Worm (Caenorhabditis elegans) whole organism, L4 larva: ENCODE results near the gene F49C12.2.
"Not testable (repeated sequence)": the region's sequence is repeated elsewhere in the genome, so short reads cannot be mapped to it uniquely, and the experiment has no call there.

Experiments used
- T20F7.1 ChIP-seq: fragments of 200-800 bp; sonication (Bioruptor generic); optimal IDR thresholded peaks from 2 replicates; lab custom pipeline; 2018; ENCODE audit warnings: mild to moderate bottlenecking, missing genetic modification characterization, missing compliant biosample characterization
- Y48G9A.11 ChIP-seq: fragments of 200-800 bp; sonication (Bioruptor generic); IDR thresholded peaks from 2 replicates; pipeline ENCODE4 v1.3.6; 2022; ENCODE audit warnings: missing genetic modification reagents, missing genetic modification characterization, missing compliant biosample characterization
- ZK546.5 ChIP-seq, 2 experiments: sonication (generic microtip); optimal IDR thresholded peaks; 2 replicates each; lab custom pipeline; 2017; ENCODE audit warnings: missing biosample characterization in 2 of 2, missing genetic modification characterization in 2 of 2
- aha-1 ChIP-seq: fragments of 150-350 bp; peaks from one replicate; lab custom pipeline; 2014; ENCODE audit warnings: missing biosample characterization, missing genetic modification characterization
- ceh-28 ChIP-seq: fragments of 150-350 bp; optimal IDR thresholded peaks from 2 replicates; lab custom pipeline; 2014; ENCODE audit warnings: missing biosample characterization, missing genetic modification reagents, missing genetic modification characterization
- ceh-82 ChIP-seq: sonication (generic microtip); optimal IDR thresholded peaks from 2 replicates; lab custom pipeline; 2017; ENCODE audit warnings: missing biosample characterization, missing genetic modification characterization
- cey-2 ChIP-seq: sonication (generic microtip); optimal IDR thresholded peaks from 3 replicates; lab custom pipeline; 2017; ENCODE audit warnings: missing genetic modification characterization, mild to moderate bottlenecking, missing compliant biosample characterization, antibody characterized with exemption, borderline replicate concordance; ENCODE audit not compliant: insufficient read depth
- ctbp-1 ChIP-seq: fragments of 200-800 bp; sonication (Bioruptor generic); IDR thresholded peaks from 2 replicates; pipeline ENCODE4 v1.3.6; 2022; ENCODE audit warnings: missing genetic modification reagents, missing genetic modification characterization, missing compliant biosample characterization
- daf-12 ChIP-seq: fragments of 150-350 bp; optimal IDR thresholded peaks from 2 replicates; lab custom pipeline; 2014; ENCODE audit warnings: missing biosample characterization, missing genetic modification reagents, missing genetic modification characterization
- daf-16 ChIP-seq, 3 experiments: sonication (generic microtip); optimal IDR thresholded peaks; 2 replicates each; lab custom pipeline; 2016 to 2017; ENCODE audit warnings: missing genetic modification characterization in 3 of 3, missing genetic modification reagents in 3 of 3, mild to moderate bottlenecking in 2 of 3, missing compliant biosample characterization in 2 of 3, missing biosample characterization in 1 of 3, moderate library complexity in 1 of 3
- dpl-1 ChIP-seq: fragments of 150-350 bp; optimal IDR thresholded peaks from 2 replicates; lab custom pipeline; 2014; ENCODE audit warnings: missing biosample characterization, missing genetic modification reagents, missing genetic modification characterization
- dve-1 ChIP-seq: sonication (generic microtip); optimal IDR thresholded peaks from 2 replicates; lab custom pipeline; 2017; ENCODE audit warnings: antibody characterized with exemption, mild to moderate bottlenecking, missing genetic modification characterization, missing compliant biosample characterization; ENCODE audit not compliant: insufficient read depth
- egl-27 ChIP-seq: sonication (generic microtip); optimal IDR thresholded peaks from 3 replicates; lab custom pipeline; 2017; ENCODE audit warnings: missing biosample characterization, missing genetic modification reagents, missing genetic modification characterization
- fkh-10 ChIP-seq: fragments of 150-350 bp; optimal IDR thresholded peaks from 2 replicates; lab custom pipeline; 2014; ENCODE audit warnings: missing biosample characterization, missing genetic modification reagents, missing genetic modification characterization
- fos-1 ChIP-seq: fragments of 150-350 bp; optimal IDR thresholded peaks from 2 replicates; lab custom pipeline; 2014; ENCODE audit warnings: missing biosample characterization, missing genetic modification characterization
- hlh-11 ChIP-seq: fragments of 200-800 bp; sonication (Bioruptor generic); optimal IDR thresholded peaks from 2 replicates; lab custom pipeline; 2018; ENCODE audit warnings: mild to moderate bottlenecking, missing genetic modification characterization, missing compliant biosample characterization
- lin-38 ChIP-seq: fragments of 200-800 bp; sonication (Bioruptor generic); IDR thresholded peaks from 2 replicates; pipeline ENCODE4 v1.3.6; 2022; ENCODE audit warnings: missing genetic modification reagents, missing genetic modification characterization, missing compliant biosample characterization
- lsy-2 ChIP-seq, 2 experiments: fragments of 150-350 bp in 1 of 2; sonication (generic microtip) in 1 of 2; optimal IDR thresholded peaks; 2 replicates each; lab custom pipeline; 2014 to 2017; ENCODE audit warnings: missing biosample characterization in 2 of 2, missing genetic modification characterization in 2 of 2
- madf-9 ChIP-seq: fragments of 200-800 bp; sonication (Bioruptor generic); conservative IDR thresholded peaks from 2 replicates; pipeline ENCODE4 v1.3.6; 2022; ENCODE audit warnings: missing genetic modification reagents, missing genetic modification characterization, missing compliant biosample characterization
- mdl-1 ChIP-seq, 2 experiments: fragments of 150-350 bp in 1 of 2; sonication (generic microtip) in 1 of 2; optimal IDR thresholded peaks; 2 replicates each; lab custom pipeline; 2014 to 2017; ENCODE audit warnings: missing biosample characterization in 2 of 2, missing genetic modification characterization in 2 of 2
- mep-1 ChIP-seq: fragments of 150-350 bp; sonication (generic microtip); optimal IDR thresholded peaks from 3 replicates; lab custom pipeline; 2014; ENCODE audit warnings: missing biosample characterization, missing genetic modification characterization
- mes-2 ChIP-seq: sonication (generic microtip); optimal IDR thresholded peaks from 2 replicates; lab custom pipeline; 2016; ENCODE audit warnings: missing genotype, mild to moderate bottlenecking, missing genetic modification characterization, missing compliant biosample characterization; ENCODE audit not compliant: poor library complexity, severe bottlenecking
- nhr-102 ChIP-seq: sonication (generic microtip); optimal IDR thresholded peaks from 2 replicates; lab custom pipeline; 2016; ENCODE audit warnings: mild to moderate bottlenecking, missing genetic modification characterization, moderate library complexity, missing compliant biosample characterization
- pha-4 ChIP-seq, 2 experiments: fragments of 150-350 bp in 1 of 2; fragments of 200-800 bp in 1 of 2; sonication (Bioruptor generic) in 1 of 2; IDR thresholded peaks in 1 of 2; optimal IDR thresholded peaks in 1 of 2; 2 replicates each; pipeline versions ENCODE4 v1.3.6 to Lab custom; 2014 to 2022; ENCODE audit warnings: missing genetic modification characterization in 2 of 2, missing genetic modification reagents in 2 of 2, missing biosample characterization in 1 of 2, missing compliant biosample characterization in 1 of 2
- php-3 ChIP-seq: fragments of 200-800 bp; sonication (Bioruptor generic); IDR thresholded peaks from 2 replicates; pipeline ENCODE4 v1.3.6; 2022; ENCODE audit warnings: missing genetic modification reagents, missing genetic modification characterization, missing compliant biosample characterization
- rbr-2 ChIP-seq: sonication (generic microtip); optimal IDR thresholded peaks from 2 replicates; lab custom pipeline; 2016; ENCODE audit warnings: missing genotype, missing genetic modification characterization, missing compliant biosample characterization
- saeg-2 ChIP-seq: fragments of 200-800 bp; sonication (Bioruptor generic); IDR thresholded peaks from 2 replicates; pipeline ENCODE4 v1.3.6; 2022; ENCODE audit warnings: missing genetic modification reagents, missing genetic modification characterization, missing compliant biosample characterization
- sdz-12 ChIP-seq: fragments of 200-800 bp; sonication (Bioruptor generic); optimal IDR thresholded peaks from 2 replicates; lab custom pipeline; 2018; ENCODE audit warnings: mild to moderate bottlenecking, missing genetic modification characterization, missing compliant biosample characterization
- snpc-1.2 ChIP-seq: fragments of 200-800 bp; sonication (Bioruptor generic); IDR thresholded peaks from 2 replicates; pipeline ENCODE4 v1.3.6; 2022; ENCODE audit warnings: missing genetic modification reagents, missing genetic modification characterization, missing compliant biosample characterization
- spr-3 ChIP-seq: fragments of 200-800 bp; sonication (Bioruptor generic); optimal IDR thresholded peaks from 2 replicates; lab custom pipeline; 2018; ENCODE audit warnings: mild to moderate bottlenecking, missing genetic modification characterization, missing compliant biosample characterization
- tra-1 ChIP-seq: fragments of 200-800 bp; sonication (Bioruptor generic); IDR thresholded peaks from 2 replicates; pipeline ENCODE4 v1.3.6; 2022; ENCODE audit warnings: missing genetic modification reagents, missing genetic modification characterization, missing compliant biosample characterization
- unc-130 ChIP-seq: sonication (generic microtip); optimal IDR thresholded peaks from 2 replicates; lab custom pipeline; 2016; ENCODE audit warnings: missing genetic modification reagents, missing genetic modification characterization, missing compliant biosample characterization
- unc-62 ChIP-seq, 3 experiments: fragments of 150-350 bp in 1 of 3; sonication (generic microtip); optimal IDR thresholded peaks in 2 of 3; peaks in 1 of 3; 1 replicate in 1 of 3; 2 replicates in 2 of 3; lab custom pipeline; 2014 to 2017; ENCODE audit warnings: missing biosample characterization in 3 of 3, missing genetic modification characterization in 3 of 3, missing genetic modification reagents in 3 of 3, missing genotype in 1 of 3
- zfp-2 ChIP-seq: sonication (generic microtip); optimal IDR thresholded peaks from 2 replicates; lab custom pipeline; 2016; ENCODE audit warnings: mild to moderate bottlenecking, missing genetic modification characterization, missing compliant biosample characterization
- zip-11 ChIP-seq: fragments of 200-800 bp; sonication (Bioruptor generic); IDR thresholded peaks from 2 replicates; pipeline ENCODE4 v1.3.6; 2022; ENCODE audit warnings: missing genetic modification characterization, missing compliant biosample characterization

The F49C12.2 gene

DNA sequence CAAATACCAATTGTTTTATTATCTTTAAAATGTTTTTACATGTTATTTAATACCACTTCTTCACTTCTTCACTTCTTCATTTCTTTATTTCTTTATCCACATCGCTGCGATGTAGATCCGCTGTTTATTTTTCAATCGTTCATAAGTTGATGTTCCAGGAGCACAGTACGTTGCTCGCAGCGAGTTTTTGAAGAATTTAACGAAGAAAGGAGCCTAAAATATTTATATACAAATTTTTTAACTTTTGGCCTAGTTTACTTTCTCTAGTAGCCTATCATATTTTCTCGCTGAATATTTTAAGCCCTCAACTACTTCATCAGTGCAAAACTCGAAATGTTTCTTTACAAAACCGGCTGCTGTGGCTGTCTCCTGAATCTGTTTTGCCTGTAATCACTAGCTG is 19.1 kb upstream of the F49C12.2 start:
- TF ChIP-seq ceh-28 (tag; lab: Kevin White, UChicago) (no peak), unc-62 (GFP tag; optimal IDR thresholded peaks at IDR 0.05 in 1 of 2; lab: Kevin White, UChicago) (no peak), unc-62 (tag; optimal IDR thresholded peaks at IDR 0.05; lab: Kevin White, UChicago) (no peak), fos-1 (tag; lab: Kevin White, UChicago) (no peak), mes-2 (no peak), saeg-2 (no peak), mep-1 (tag; lab: Kevin White, UChicago) (no peak), tra-1 (GFP tag; lab: Robert Waterston, UW) (no peak), zip-11 (GFP tag; lab: Robert Waterston, UW) (no peak), lin-38 (GFP tag; lab: Robert Waterston, UW) (peak; percentile 55), spr-3 (GFP tag; lab: Kevin White, UChicago) (no peak), lsy-2 (tag; optimal IDR thresholded peaks at IDR 0.05; lab: Kevin White, UChicago) (no peak), ceh-82 (tag; lab: Kevin White, UChicago) (no peak), aha-1 (tag; lab: Kevin White, UChicago) (peak; percentile 75), egl-27 (tag; lab: Kevin White, UChicago) (no peak), php-3 (GFP tag; lab: Robert Waterston, UW) (no peak), ZK546.5 (tag; optimal IDR thresholded peaks at IDR 0.05; lab: Kevin White, UChicago) (no peak)

DNA sequence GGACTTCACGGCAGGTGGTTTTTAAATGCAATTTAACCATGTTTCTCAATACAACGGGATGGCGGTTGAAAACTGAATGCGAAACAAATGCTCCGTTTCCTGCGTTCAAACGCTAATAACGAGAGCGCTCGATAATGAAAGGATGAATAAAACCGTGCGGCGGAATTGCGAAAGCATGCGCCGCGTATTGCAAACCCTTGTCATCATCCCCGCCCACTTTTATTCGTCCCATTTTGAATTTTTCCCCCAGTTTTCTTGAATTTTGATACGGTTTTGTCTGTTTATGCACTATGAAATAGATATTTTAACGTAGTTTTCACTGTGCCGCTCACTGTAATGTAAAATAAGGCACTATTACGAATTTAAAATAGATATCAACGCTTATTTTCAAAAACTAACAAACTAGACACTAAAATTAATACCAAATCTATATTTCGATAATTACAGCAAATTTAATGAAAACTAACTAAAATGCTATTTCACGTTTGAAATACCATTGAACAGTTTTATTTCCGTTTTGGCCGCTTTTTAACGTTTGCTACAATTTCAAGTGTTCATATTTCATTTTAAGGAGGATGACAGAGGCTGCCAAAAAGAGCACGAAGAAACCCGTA is 17.1 kb upstream of the F49C12.2 start, which contains the start of the genes F49C12.9 and rpn-7:
F49C12.9 (minus strand) TSS at position 148 of the 614 bp plus-strand sequence.
rpn-7 (plus strand) TSS at position 564 of the 614 bp plus-strand sequence.
- TF ChIP-seq mep-1 (tag; lab: Kevin White, UChicago) = no peak
- peak; percentile 19 for TF ChIP-seq rbr-2 (tag; lab: Kevin White, UChicago)
- TF ChIP-seq ctbp-1 (GFP tag; lab: Robert Waterston, UW) = 0 out of 2 replicates have a peak, but pooled peaks have one; percentile 9
- no peak for TF ChIP-seq daf-16 (GFP tag; optimal IDR thresholded peaks at IDR 0.05; lab: Kevin White, UChicago)
- peak; percentile 12 for TF ChIP-seq daf-16 (tag; optimal IDR thresholded peaks at IDR 0.05; lab: Kevin White, UChicago)
- no peak for TF ChIP-seq lsy-2 (tag; optimal IDR thresholded peaks at IDR 0.05; lab: Kevin White, UChicago)
- no peak for TF ChIP-seq Y48G9A.11
- no peak for TF ChIP-seq unc-130 (GFP tag; lab: Kevin White, UChicago)
- peak; percentile 30 for TF ChIP-seq hlh-11
- TF ChIP-seq mes-2 = peak; percentile 83
- TF ChIP-seq dve-1 = peak; percentile 19
- TF ChIP-seq zfp-2 = no peak
- TF ChIP-seq mdl-1 (tag; optimal IDR thresholded peaks at IDR 0.05; lab: Kevin White, UChicago) = peak in 1 of 2 experiments; percentile 9
- TF ChIP-seq unc-62 (GFP tag; optimal IDR thresholded peaks at IDR 0.05 in 1 of 2; lab: Kevin White, UChicago) = peak in 1 of 2 experiments; percentile 21
- TF ChIP-seq unc-62 (tag; optimal IDR thresholded peaks at IDR 0.05; lab: Kevin White, UChicago) = no peak
- TF ChIP-seq snpc-1.2 = peak; percentile 45; the same call in 1 of the 2 replicates
- peak; percentile 19 for TF ChIP-seq fkh-10 (GFP tag; lab: Kevin White, UChicago)
- no peak for TF ChIP-seq sdz-12
- peak; percentile 47 for TF ChIP-seq dpl-1
- no peak for TF ChIP-seq pha-4 (GFP tag; IDR thresholded peaks at IDR 0.05; lab: Robert Waterston, UW)
- no peak for TF ChIP-seq pha-4 (tag; optimal IDR thresholded peaks at IDR 0.05; lab: Kevin White, UChicago)
- TF ChIP-seq cey-2 (tag; lab: Kevin White, UChicago) = no peak
- peak; percentile 3 for TF ChIP-seq T20F7.1 (GFP tag; lab: Kevin White, UChicago)
- no peak for TF ChIP-seq nhr-102
- TF ChIP-seq ceh-82 (tag; lab: Kevin White, UChicago) = no peak

DNA sequence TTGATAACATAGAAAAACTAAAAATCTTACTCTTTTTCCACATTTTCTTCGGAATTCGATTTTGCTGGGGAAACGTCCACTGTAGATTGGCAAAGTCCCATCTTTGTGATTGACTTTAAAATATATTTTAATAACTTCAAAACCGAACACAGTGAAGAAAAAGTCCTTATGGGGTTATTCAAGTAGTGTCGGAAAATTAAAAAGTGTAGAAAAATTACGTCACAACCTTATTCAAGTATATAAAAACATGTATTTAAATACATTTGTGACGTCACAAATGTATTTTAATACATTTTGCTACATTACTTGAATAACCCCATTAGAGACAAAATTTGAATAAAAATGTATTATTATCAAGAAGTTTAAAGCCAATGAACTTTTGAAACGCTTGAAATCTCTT is 13.8 kb upstream of the F49C12.2 start, which contains the start of gene F49C12.7:
F49C12.7 (minus strand) TSS at position 101 of the 400 bp plus-strand sequence.
- not testable (repeated sequence) for TF ChIP-seq daf-12 (tag; lab: Kevin White, UChicago); zfp-2; madf-9 (GFP tag; lab: Robert Waterston, UW)
